Worm (Caenorhabditis elegans) whole organism, late embryonic: ENCODE data around the gene glf-1.

Source experiments
- C38D4.7 ChIP-seq: fragments of 200-800 bp; sonication (Bioruptor generic); optimal IDR thresholded peaks from 2 replicates; lab custom pipeline; 2018; ENCODE audit warnings: mild to moderate bottlenecking, missing genetic modification characterization, moderate library complexity, missing compliant biosample characterization
- K09A11.1 ChIP-seq: sonication (generic microtip); optimal IDR thresholded peaks from 2 replicates; lab custom pipeline; 2017; ENCODE audit warnings: antibody characterized with exemption, mild to moderate bottlenecking, missing genetic modification characterization, missing compliant biosample characterization; ENCODE audit not compliant: insufficient read depth
- ceh-14 ChIP-seq: sonication (generic microtip); optimal IDR thresholded peaks from 2 replicates; lab custom pipeline; 2016; ENCODE audit warnings: missing genotype, missing genetic modification characterization, missing compliant biosample characterization
- ceh-34 ChIP-seq: sonication (generic microtip); optimal IDR thresholded peaks from 2 replicates; lab custom pipeline; 2016; ENCODE audit warnings: mild to moderate bottlenecking, missing genetic modification characterization, missing compliant biosample characterization
- lin-11 ChIP-seq: fragments of 200-800 bp; sonication (Bioruptor generic); optimal IDR thresholded peaks from 2 replicates; lab custom pipeline; 2018; ENCODE audit warnings: mild to moderate bottlenecking, missing genetic modification characterization, missing compliant biosample characterization
- nfya-1 ChIP-seq: sonication (generic microtip); optimal IDR thresholded peaks from 2 replicates; lab custom pipeline; 2017; ENCODE audit warnings: missing genetic modification characterization, mild to moderate bottlenecking, missing compliant biosample characterization, antibody characterized with exemption, moderate library complexity
- nhr-11 ChIP-seq: fragments of 150-350 bp; optimal IDR thresholded peaks from 2 replicates; lab custom pipeline; 2014; ENCODE audit warnings: missing biosample characterization, missing genetic modification characterization
- pqm-1 ChIP-seq: sonication (generic microtip); optimal IDR thresholded peaks from 2 replicates; lab custom pipeline; 2016; ENCODE audit warnings: missing genetic modification characterization, missing compliant biosample characterization

- TF ChIP-seq lin-11 (tag; lab: Kevin White, UChicago): no peak
- TF ChIP-seq K09A11.1 (tag; lab: Kevin White, UChicago): no peak
- no peak for TF ChIP-seq pqm-1
- TF ChIP-seq nfya-1: no peak
- TF ChIP-seq ceh-34: no peak
- TF ChIP-seq nhr-11 (tag; lab: Kevin White, UChicago): no peak
- TF ChIP-seq C38D4.7 (GFP tag; lab: Kevin White, UChicago): no peak
- TF ChIP-seq ceh-14 (tag; lab: Kevin White, UChicago): no peak
Measured at ce11 chrIV:5847986-5848707, 37.5 kb upstream of the glf-1 start, which contains the start of gene sams-3.
